Worm (Caenorhabditis elegans) whole organism, late embryonic: ENCODE data around the gene oat-1.

Experiments used
- ceh-34 ChIP-seq: sonication (generic microtip); optimal IDR thresholded peaks from 2 replicates; lab custom pipeline; 2016; ENCODE audit warnings: mild to moderate bottlenecking, missing genetic modification characterization, missing compliant biosample characterization
- dve-1 ChIP-seq: sonication (generic microtip); optimal IDR thresholded peaks from 2 replicates; lab custom pipeline; 2017; ENCODE audit warnings: antibody characterized with exemption, mild to moderate bottlenecking, missing genetic modification characterization, missing compliant biosample characterization
- hlh-6 ChIP-seq: sonication (generic microtip); optimal IDR thresholded peaks from 2 replicates; lab custom pipeline; 2016; ENCODE audit warnings: missing genotype, missing genetic modification characterization, missing compliant biosample characterization
- lim-6 ChIP-seq: sonication (generic microtip); optimal IDR thresholded peaks from 2 replicates; lab custom pipeline; 2016; ENCODE audit warnings: missing genetic modification characterization, missing compliant biosample characterization
- zip-5 ChIP-seq: sonication (generic microtip); optimal IDR thresholded peaks from 2 replicates; lab custom pipeline; 2016; ENCODE audit warnings: missing genetic modification characterization, missing compliant biosample characterization

DNA sequence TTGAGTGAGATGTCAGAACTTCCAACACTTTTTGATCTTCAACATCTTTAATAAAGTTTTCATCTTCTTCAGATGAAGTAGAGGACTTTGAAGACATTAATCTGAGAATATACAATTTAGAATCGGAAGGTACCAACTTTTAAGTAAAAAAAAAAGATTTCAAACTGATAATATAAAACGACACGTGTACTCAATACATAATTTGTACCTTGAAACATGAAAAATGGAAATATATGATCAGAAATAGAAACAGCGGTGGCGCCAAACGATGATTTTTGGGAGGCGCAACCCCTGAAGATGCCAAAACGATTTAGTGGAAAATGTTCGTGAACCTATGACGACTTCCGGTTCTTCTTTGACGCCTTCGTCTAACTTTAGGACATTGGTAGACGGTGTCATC lies at the start of gene oat-1:
- no peak for TF ChIP-seq dve-1 (tag; lab: Kevin White, UChicago)
- TF ChIP-seq hlh-6 (tag; lab: Kevin White, UChicago): no peak
- no peak for TF ChIP-seq lim-6 (tag; lab: Kevin White, UChicago)
- TF ChIP-seq zip-5 (tag; lab: Kevin White, UChicago): no peak
- TF ChIP-seq ceh-34 (tag; lab: Kevin White, UChicago): no peak
